Worm (Caenorhabditis elegans): ENCODE data around the gene F11C1.4.

F11C1.4 gene

DNA sequence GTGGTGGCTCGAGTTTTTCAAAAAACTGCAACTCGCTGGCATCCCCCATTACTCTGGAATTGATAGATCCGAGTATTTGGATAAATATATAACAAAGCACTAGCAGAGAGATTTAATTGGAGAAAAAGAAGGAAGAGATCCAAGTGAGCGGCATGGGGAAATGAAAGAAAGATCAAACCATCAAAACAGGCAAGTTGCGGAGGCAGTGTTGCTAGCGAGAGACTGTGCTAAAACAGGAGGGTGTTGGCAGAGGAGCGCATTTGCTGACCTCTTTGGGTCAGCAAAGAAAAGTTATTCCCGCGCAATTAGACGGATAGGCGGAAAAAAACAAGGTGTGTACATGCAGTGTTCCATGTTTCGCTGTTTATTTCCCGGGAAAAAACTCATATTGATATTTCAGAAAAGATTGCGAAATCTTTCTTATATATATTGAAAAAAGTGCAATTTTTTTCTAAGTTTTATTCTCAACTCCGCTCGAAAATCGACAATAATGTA lies 1.2 kb upstream of the F11C1.4 start, which contains the start of gene ppk-3 (continued):
- no peak for TF ChIP-seq daf-8 (GFP tag; IDR thresholded peaks at IDR 0.05)
- TF ChIP-seq mes-2 (tag; optimal IDR thresholded peaks at IDR 0.05; ENCODE audit: poor library complexity, severe bottlenecking) = peak; percentile 86
- no peak for TF ChIP-seq Y75B8A.6 (GFP tag; IDR thresholded peaks at IDR 0.05)
- TF ChIP-seq ceh-82 (tag; optimal IDR thresholded peaks at IDR 0.05) = no peak
- TF ChIP-seq lin-29 (GFP tag; IDR thresholded peaks at IDR 0.05) = 0 out of 2 replicates have a peak, but pooled peaks have one; percentile 21
- TF ChIP-seq F10B5.3 (tag; optimal IDR thresholded peaks at IDR 0.05) = no peak

ce11 chrX:12977451-12977850 lies 577 bp downstream of the F11C1.4 start, which contains the start of gene F11C1.9:
TSS of gene F11C1.9 (minus strand) at chrX:12977551.
- TF ChIP-seq cey-2 (tag; optimal IDR thresholded peaks at IDR 0.05; ENCODE audit: borderline replicate concordance, insufficient read depth) (no peak), hlh-30 (tag; optimal IDR thresholded peaks at IDR 0.05; ENCODE audit: insufficient read depth) (no peak), snpc-1.2 (GFP tag; IDR thresholded peaks at IDR 0.05) (no peak), sdz-12 (GFP tag; optimal IDR thresholded peaks at IDR 0.05) (no peak), dmd-8 (GFP tag; IDR thresholded peaks at IDR 0.05) (no peak), daf-16 (GFP tag; optimal IDR thresholded peaks at IDR 0.05) (no peak), daf-16 (tag; optimal IDR thresholded peaks at IDR 0.05) (peak; percentile 79), nhr-41 (GFP tag; IDR thresholded peaks at IDR 0.05) (no peak), R02D3.7 (tag; optimal IDR thresholded peaks at IDR 0.05) (no peak)

DNA sequence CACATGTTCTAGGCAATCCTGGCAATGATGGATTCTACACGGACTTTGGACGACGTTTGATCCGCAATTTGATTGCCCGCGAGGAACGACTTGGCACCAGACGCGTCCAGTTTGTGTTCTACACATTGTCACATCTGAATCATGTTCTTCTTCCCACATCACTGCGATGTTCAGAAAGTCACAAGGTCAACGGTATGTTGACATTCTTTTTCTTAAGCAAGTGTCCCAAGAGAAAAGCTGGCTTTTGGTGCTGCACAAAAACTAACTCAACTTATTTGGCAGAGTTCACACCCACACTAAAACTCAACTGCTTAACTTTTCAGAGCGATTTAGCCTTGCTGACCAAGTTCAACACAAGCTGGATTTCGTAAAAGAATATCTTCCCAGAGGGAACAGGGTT lies 1.7 kb downstream of the F11C1.4 start:
- peak; percentile 4 for TF ChIP-seq hlh-11 (tag; optimal IDR thresholded peaks at IDR 0.05)
- TF ChIP-seq dpl-1 (GFP tag; optimal IDR thresholded peaks at IDR 0.05) = no peak
- no peak for TF ChIP-seq nhr-77 (tag; optimal IDR thresholded peaks at IDR 0.05)
- no peak for TF ChIP-seq ceh-44 (GFP tag; IDR thresholded peaks at IDR 0.05)
- no peak for TF ChIP-seq ztf-7 (tag; optimal IDR thresholded peaks at IDR 0.05)
- TF ChIP-seq Y5F2A.4 (GFP tag; optimal IDR thresholded peaks at IDR 0.05) = no peak
- TF ChIP-seq R02D3.7 (tag; optimal IDR thresholded peaks at IDR 0.05) = no peak
- no peak for TF ChIP-seq fos-1 (tag; optimal IDR thresholded peaks at IDR 0.05)
- no peak for TF ChIP-seq php-3 (GFP tag; IDR thresholded peaks at IDR 0.05)
- no peak for TF ChIP-seq ceh-20 (GFP tag; IDR thresholded peaks at IDR 0.05)
- TF ChIP-seq unc-62 (GFP tag; optimal IDR thresholded peaks at IDR 0.05 in 1 of 2) = peak in 1 of 2 experiments; percentile 98
- no peak for TF ChIP-seq unc-62 (tag; optimal IDR thresholded peaks at IDR 0.05)
- peak; percentile 4 for TF ChIP-seq hlh-30 (tag; optimal IDR thresholded peaks at IDR 0.05; ENCODE audit: insufficient read depth)
- TF ChIP-seq mxl-2 (GFP tag; conservative IDR thresholded peaks at IDR 0.05) = no peak
- TF ChIP-seq vab-7 (GFP tag; IDR thresholded peaks at IDR 0.05) = no peak
- TF ChIP-seq nhr-6 (tag; optimal IDR thresholded peaks at IDR 0.05) = no peak
- no peak for TF ChIP-seq lsy-2 (tag; optimal IDR thresholded peaks at IDR 0.05)
- TF ChIP-seq lin-15B (tag; optimal IDR thresholded peaks at IDR 0.05) = no peak
- no peak for TF ChIP-seq sdz-12 (GFP tag; optimal IDR thresholded peaks at IDR 0.05)
- no peak for TF ChIP-seq gei-8 (GFP tag; optimal IDR thresholded peaks at IDR 0.05)
- TF ChIP-seq lin-39 (tag; optimal IDR thresholded peaks at IDR 0.05) = no peak
- no peak for TF ChIP-seq ama-1 (optimal IDR thresholded peaks at IDR 0.05)
- TF ChIP-seq nhr-11 (tag; optimal IDR thresholded peaks at IDR 0.05) = no peak
- TF ChIP-seq nhr-48 (tag; optimal IDR thresholded peaks at IDR 0.05) = no peak
- no peak for TF ChIP-seq pha-4 (GFP tag; IDR thresholded peaks at IDR 0.05)
- no peak for TF ChIP-seq pha-4 (tag; optimal IDR thresholded peaks at IDR 0.05)
- no peak for TF ChIP-seq daf-19 (GFP tag; conservative IDR thresholded peaks at IDR 0.05)
